Worm (Caenorhabditis elegans) whole organism, L1 larva: ENCODE results near the gene zig-2.

ENCODE experiments used
- F16B12.6 ChIP-seq: fragments of 150-350 bp; optimal IDR thresholded peaks from 2 replicates; lab custom pipeline; 2014; ENCODE audit warnings: missing biosample characterization, missing genetic modification characterization
- aha-1 ChIP-seq: fragments of 150-350 bp; optimal IDR thresholded peaks from 2 replicates; lab custom pipeline; 2014; ENCODE audit warnings: missing biosample characterization, missing genetic modification characterization
- blmp-1 ChIP-seq: fragments of 150-350 bp; optimal IDR thresholded peaks from 2 replicates; lab custom pipeline; 2014; ENCODE audit warnings: missing biosample characterization, missing genetic modification characterization
- ceh-63 ChIP-seq: fragments of 200-800 bp; sonication (Bioruptor generic); optimal IDR thresholded peaks from 2 replicates; lab custom pipeline; 2018; ENCODE audit warnings: mild to moderate bottlenecking, missing genetic modification characterization, missing compliant biosample characterization
- ceh-88 ChIP-seq: fragments of 200-800 bp; sonication (Bioruptor generic); IDR thresholded peaks from 2 replicates; pipeline ENCODE4 v1.3.6; 2022; ENCODE audit warnings: missing genetic modification characterization, missing compliant biosample characterization
- dsc-1 ChIP-seq: sonication (generic microtip); optimal IDR thresholded peaks from 2 replicates; lab custom pipeline; 2016; ENCODE audit warnings: mild to moderate bottlenecking, missing genetic modification characterization, missing compliant biosample characterization
- efl-3 ChIP-seq: fragments of 200-800 bp; sonication (Bioruptor generic); optimal IDR thresholded peaks from 2 replicates; lab custom pipeline; 2018; ENCODE audit warnings: mild to moderate bottlenecking, missing genetic modification characterization, missing compliant biosample characterization
- egl-13 ChIP-seq: sonication (generic microtip); optimal IDR thresholded peaks from 2 replicates; lab custom pipeline; 2016; ENCODE audit warnings: missing genotype, missing genetic modification reagents, missing genetic modification characterization, missing compliant biosample characterization
- elt-3 ChIP-seq, 6 experiments: fragments of 150-350 bp in 1 of 6; sonication (generic microtip); optimal IDR thresholded peaks; 2 replicates each; lab custom pipeline; 2017 to 2018; ENCODE audit warnings: missing biosample characterization in 6 of 6, missing genetic modification characterization in 6 of 6, inconsistent platforms in 1 of 6
- ets-5 ChIP-seq: fragments of 200-800 bp; sonication (Bioruptor generic); IDR thresholded peaks from 2 replicates; pipeline ENCODE4 v1.3.6; 2022; ENCODE audit warnings: missing genetic modification characterization, missing compliant biosample characterization
- fkh-8 ChIP-seq: sonication (generic microtip); optimal IDR thresholded peaks from 2 replicates; lab custom pipeline; 2016; ENCODE audit warnings: mild to moderate bottlenecking, missing genetic modification characterization, missing compliant biosample characterization
- fos-1 ChIP-seq: fragments of 150-350 bp; optimal IDR thresholded peaks from 2 replicates; lab custom pipeline; 2014; ENCODE audit warnings: missing biosample characterization, missing genetic modification characterization
- grh-1 ChIP-seq: fragments of 200-800 bp; sonication (Bioruptor generic); IDR thresholded peaks from 2 replicates; pipeline ENCODE4 v1.3.6; 2022; ENCODE audit warnings: missing genetic modification reagents, missing genetic modification characterization, missing compliant biosample characterization
- hlh-4 ChIP-seq: sonication (generic microtip); optimal IDR thresholded peaks from 2 replicates; lab custom pipeline; 2016; ENCODE audit warnings: mild to moderate bottlenecking, missing genetic modification characterization, missing compliant biosample characterization
- jun-1 ChIP-seq: fragments of 150-350 bp; optimal IDR thresholded peaks from 2 replicates; lab custom pipeline; 2014; ENCODE audit warnings: missing biosample characterization, missing genetic modification reagents, missing genetic modification characterization
- lin-14 ChIP-seq: fragments of 200-800 bp; sonication (Bioruptor generic); optimal IDR thresholded peaks from 2 replicates; lab custom pipeline; 2018; ENCODE audit warnings: mild to moderate bottlenecking, missing genetic modification characterization, moderate library complexity, missing compliant biosample characterization
- lin-15B ChIP-seq: fragments of 150-350 bp; sonication (generic microtip); optimal IDR thresholded peaks from 3 replicates; lab custom pipeline; 2014; ENCODE audit warnings: missing biosample characterization, missing genetic modification characterization
- lin-39 ChIP-seq: fragments of 150-350 bp; optimal IDR thresholded peaks from 2 replicates; lab custom pipeline; 2014; ENCODE audit warnings: missing biosample characterization, missing genetic modification reagents, missing genetic modification characterization
- lsy-2 ChIP-seq, 2 experiments: fragments of 150-350 bp; optimal IDR thresholded peaks; 2 replicates each; lab custom pipeline; 2014; ENCODE audit warnings: missing biosample characterization in 2 of 2, missing genetic modification characterization in 2 of 2
- mef-2 ChIP-seq: fragments of 150-350 bp; optimal IDR thresholded peaks from 2 replicates; lab custom pipeline; 2014; ENCODE audit warnings: missing biosample characterization, missing genetic modification characterization
- mep-1 ChIP-seq: fragments of 150-350 bp; optimal IDR thresholded peaks from 2 replicates; lab custom pipeline; 2014; ENCODE audit warnings: missing biosample characterization, missing genetic modification characterization
- nhr-12 ChIP-seq: sonication (generic microtip); optimal IDR thresholded peaks from 2 replicates; lab custom pipeline; 2017; ENCODE audit warnings: missing biosample characterization, missing genetic modification characterization
- nhr-47 ChIP-seq: sonication (generic microtip); optimal IDR thresholded peaks from 2 replicates; lab custom pipeline; 2016; ENCODE audit warnings: mild to moderate bottlenecking, missing genetic modification characterization, moderate library complexity, missing compliant biosample characterization
- nhr-76 ChIP-seq: sonication (generic microtip); optimal IDR thresholded peaks from 2 replicates; lab custom pipeline; 2017; ENCODE audit warnings: missing biosample characterization, missing genetic modification characterization
- nhr-84 ChIP-seq: sonication (generic microtip); optimal IDR thresholded peaks from 2 replicates; lab custom pipeline; 2017; ENCODE audit warnings: missing biosample characterization, missing genetic modification characterization
- nhr-85 ChIP-seq: sonication (generic microtip); peaks from one replicate; lab custom pipeline; 2016; ENCODE audit warnings: missing genetic modification characterization, inconsistent platforms, missing compliant biosample characterization
- pag-3 ChIP-seq: sonication (generic microtip); optimal IDR thresholded peaks from 2 replicates; lab custom pipeline; 2017; ENCODE audit warnings: missing genetic modification characterization, mild to moderate bottlenecking, missing compliant biosample characterization, antibody characterized with exemption, borderline replicate concordance; ENCODE audit not compliant: insufficient read depth
- pqm-1 ChIP-seq: sonication (generic microtip); optimal IDR thresholded peaks from 3 replicates; lab custom pipeline; 2017; ENCODE audit warnings: missing biosample characterization, missing genetic modification characterization
- rnt-1 ChIP-seq: sonication (generic microtip); optimal IDR thresholded peaks from 2 replicates; lab custom pipeline; 2016; ENCODE audit warnings: mild to moderate bottlenecking, missing genetic modification characterization, moderate library complexity, missing compliant biosample characterization
- snpc-4 ChIP-seq: fragments of 150-350 bp; optimal IDR thresholded peaks from 2 replicates; lab custom pipeline; 2014; ENCODE audit warnings: missing biosample characterization, missing genetic modification characterization
- sox-4 ChIP-seq: sonication (generic microtip); optimal IDR thresholded peaks from 2 replicates; lab custom pipeline; 2016; ENCODE audit warnings: missing genetic modification characterization, missing compliant biosample characterization
- tbx-2 ChIP-seq: sonication (generic microtip); optimal IDR thresholded peaks from 2 replicates; lab custom pipeline; 2016; ENCODE audit warnings: missing genetic modification characterization, missing compliant biosample characterization
- tlp-1 ChIP-seq: fragments of 150-350 bp; optimal IDR thresholded peaks from 2 replicates; lab custom pipeline; 2014; ENCODE audit warnings: missing biosample characterization, missing genetic modification characterization
- unc-30 ChIP-seq: sonication (generic microtip); optimal IDR thresholded peaks from 2 replicates; lab custom pipeline; 2017; ENCODE audit warnings: missing biosample characterization, missing genetic modification characterization
- unc-98 ChIP-seq: fragments of 200-800 bp; sonication (Bioruptor generic); IDR thresholded peaks from 2 replicates; pipeline ENCODE4 v1.3.6; 2022; ENCODE audit warnings: missing genetic modification characterization, missing compliant biosample characterization
- vab-15 ChIP-seq: sonication (generic microtip); optimal IDR thresholded peaks from 2 replicates; lab custom pipeline; 2017; ENCODE audit warnings: missing genotype, mild to moderate bottlenecking, missing genetic modification characterization, missing compliant biosample characterization
- xbp-1 ChIP-seq: sonication (generic microtip); optimal IDR thresholded peaks from 2 replicates; lab custom pipeline; 2016; ENCODE audit warnings: missing genetic modification characterization, missing compliant biosample characterization
- zip-4 ChIP-seq: fragments of 200-800 bp; sonication (Bioruptor generic); optimal IDR thresholded peaks from 2 replicates; lab custom pipeline; 2018; ENCODE audit warnings: mild to moderate bottlenecking, missing genetic modification characterization, moderate library complexity, missing compliant biosample characterization
- ztf-11 ChIP-seq, 2 experiments: sonication (generic microtip); optimal IDR thresholded peaks; 2 replicates each; lab custom pipeline; 2016 to 2017; ENCODE audit warnings: missing genetic modification characterization in 2 of 2, missing biosample characterization in 1 of 2, missing compliant biosample characterization in 1 of 2

The zig-2 gene

ce11 chrX:12323439-12323838 is 17.8 kb downstream of the zig-2 start, which contains the start of gene srd-40:
TSS of gene srd-40 (plus strand) at chrX:12323739.
- TF ChIP-seq dsc-1: no peak
- TF ChIP-seq lin-39 (tag; lab: Kevin White, UChicago): no peak
- peak; percentile 44 for TF ChIP-seq fkh-8 (tag; lab: Kevin White, UChicago)
- TF ChIP-seq ceh-63 (GFP tag; lab: Kevin White, UChicago): no peak
- TF ChIP-seq hlh-4 (tag; lab: Kevin White, UChicago): peak; percentile 19
- TF ChIP-seq sox-4: no peak
- TF ChIP-seq zip-4: no peak
- TF ChIP-seq tlp-1 (tag; lab: Kevin White, UChicago): no peak
- TF ChIP-seq nhr-85 (tag; lab: Kevin White, UChicago): no peak
- TF ChIP-seq, all 84 proteins: peak for 2

ce11 chrX:12321357-12321756 is 19.9 kb downstream of the zig-2 start, which contains the start of gene F17A2.13:
TSS of gene F17A2.13 (plus strand) at chrX:12321657.
- TF ChIP-seq pqm-1 (tag; lab: Kevin White, UChicago): no peak
- TF ChIP-seq F16B12.6: no peak
- no peak for TF ChIP-seq mef-2 (tag; lab: Kevin White, UChicago)
- TF ChIP-seq nhr-84 (tag; lab: Kevin White, UChicago): no peak
- TF ChIP-seq nhr-76 (tag; lab: Kevin White, UChicago): no peak
- TF ChIP-seq aha-1 (tag; lab: Kevin White, UChicago): no peak
- no peak for TF ChIP-seq dsc-1
- TF ChIP-seq egl-13 (tag; lab: Kevin White, UChicago): no peak
- TF ChIP-seq fos-1 (tag; lab: Kevin White, UChicago): no peak
- TF ChIP-seq snpc-4 (tag; lab: Kevin White, UChicago): no peak
- TF ChIP-seq xbp-1 (tag; lab: Kevin White, UChicago): no peak
- TF ChIP-seq blmp-1: no peak
- no peak for TF ChIP-seq grh-1 (GFP tag; lab: Robert Waterston, UW)
- TF ChIP-seq unc-98 (GFP tag; lab: Robert Waterston, UW): no peak
- no peak for TF ChIP-seq ets-5 (GFP tag; lab: Robert Waterston, UW)

ce11 chrX:12320737-12321136 is 20.5 kb downstream of the zig-2 start, which contains the start of gene ceh-40:
TSS of gene ceh-40 (minus strand) at chrX:12320777.
- no peak for TF ChIP-seq lin-14 (GFP tag; lab: Kevin White, UChicago)
- TF ChIP-seq aha-1 (tag; lab: Kevin White, UChicago): no peak
- TF ChIP-seq rnt-1 (tag; lab: Kevin White, UChicago): no peak
- TF ChIP-seq unc-98 (GFP tag; lab: Robert Waterston, UW): no peak
- TF ChIP-seq efl-3 (GFP tag; lab: Kevin White, UChicago): no peak

ce11 chrX:12317560-12317959 is 23.7 kb downstream of the zig-2 start:
- TF ChIP-seq unc-30 (tag; lab: Kevin White, UChicago): no peak
- no peak for TF ChIP-seq lin-14 (GFP tag; lab: Kevin White, UChicago)
- no peak for TF ChIP-seq mep-1 (tag; lab: Kevin White, UChicago)
- no peak for TF ChIP-seq lin-15B
- TF ChIP-seq vab-15 (tag; lab: Kevin White, UChicago): no peak
- no peak for TF ChIP-seq lsy-2 (tag; optimal IDR thresholded peaks at IDR 0.05; lab: Kevin White, UChicago)
- TF ChIP-seq xbp-1 (tag; lab: Kevin White, UChicago): no peak
- no peak for TF ChIP-seq jun-1
- no peak for TF ChIP-seq ceh-88 (GFP tag; lab: Robert Waterston, UW)
- TF ChIP-seq unc-98 (GFP tag; lab: Robert Waterston, UW): no peak
- no peak for TF ChIP-seq nhr-47 (tag; lab: Kevin White, UChicago)
- no peak for TF ChIP-seq ztf-11 (tag; optimal IDR thresholded peaks at IDR 0.05; lab: Kevin White, UChicago)
- TF ChIP-seq elt-3 (tag; optimal IDR thresholded peaks at IDR 0.05; lab: Kevin White, UChicago): no peak
- TF ChIP-seq pag-3: no peak
- TF ChIP-seq egl-13 (tag; lab: Kevin White, UChicago): no peak
- TF ChIP-seq nhr-12 (tag; lab: Kevin White, UChicago): no peak
- no peak for TF ChIP-seq tbx-2 (tag; lab: Kevin White, UChicago)
